Fruit fly (Drosophila melanogaster) whole organism, wandering third instar larva: ENCODE results near the gene CG9525.

Source experiments
- CrebA ChIP-seq: fragments of 200-800 bp; sonication (Bioruptor generic); optimal IDR thresholded peaks from 2 replicates; lab custom pipeline; 2016; ENCODE audit warnings: missing biosample characterization, mild to moderate bottlenecking, missing genetic modification characterization, borderline replicate concordance
- Dfd ChIP-seq: fragments of >200 bp; optimal IDR thresholded peaks from 2 replicates; lab custom pipeline; 2017; ENCODE audit warnings: missing biosample characterization, missing genetic modification characterization
- Hr78 ChIP-seq: fragments of >200 bp; optimal IDR thresholded peaks from 2 replicates; lab custom pipeline; 2017; ENCODE audit warnings: missing biosample characterization, missing genetic modification characterization
- Hr83 ChIP-seq: fragments of 200-300 bp; sonication (Bioruptor generic); optimal IDR thresholded peaks from 2 replicates; lab custom pipeline; 2016; ENCODE audit warnings: missing biosample characterization, mild to moderate bottlenecking, missing genetic modification characterization, moderate library complexity; ENCODE audit not compliant: poor library complexity, severe bottlenecking
- OdsH ChIP-seq: fragments of 200-800 bp; sonication (Bioruptor generic); optimal IDR thresholded peaks from 2 replicates; lab custom pipeline; 2016; ENCODE audit warnings: missing biosample characterization, mild to moderate bottlenecking, missing genetic modification characterization
- Sp1 ChIP-seq: fragments of 200-800 bp; sonication (Bioruptor generic); optimal IDR thresholded peaks from 3 replicates; lab custom pipeline; 2019; ENCODE audit warnings: missing biosample characterization, mild to moderate bottlenecking, missing genetic modification characterization, moderate library complexity
- br ChIP-seq: fragments of 200-800 bp; sonication (Bioruptor generic); optimal IDR thresholded peaks from 2 replicates; lab custom pipeline; 2016; ENCODE audit warnings: missing biosample characterization, missing genetic modification characterization
- foxo ChIP-seq, 2 experiments: fragments of 200-800 bp; sonication (Bioruptor generic); optimal IDR thresholded peaks; 2 replicates in 1 of 2; 3 replicates in 1 of 2; lab custom pipeline; 2016 to 2017; ENCODE audit warnings: missing biosample characterization in 2 of 2, missing genetic modification characterization in 2 of 2
- h ChIP-seq: fragments of 200-800 bp; sonication (Bioruptor generic); optimal IDR thresholded peaks from 3 replicates; lab custom pipeline; 2016; ENCODE audit warnings: missing biosample characterization, mild to moderate bottlenecking, missing genetic modification characterization
- pan ChIP-seq: fragments of >200 bp; optimal IDR thresholded peaks from 2 replicates; lab custom pipeline; 2017
- psq ChIP-seq: fragments of 200-800 bp; sonication (Bioruptor generic); optimal IDR thresholded peaks from 3 replicates; lab custom pipeline; 2017; ENCODE audit warnings: missing biosample characterization, mild to moderate bottlenecking, missing genetic modification characterization, moderate library complexity

- no peak for TF ChIP-seq psq (GFP tag; lab: Kevin White, UChicago)
- no peak for TF ChIP-seq pan (lab: Kevin White, UChicago)
- TF ChIP-seq CrebA: no peak
- no peak for TF ChIP-seq Dfd (GFP tag; lab: Kevin White, UChicago)
- TF ChIP-seq Sp1 (GFP tag; lab: Kevin White, UChicago): no peak
- no peak for TF ChIP-seq OdsH
- TF ChIP-seq Hr83 (GFP tag; lab: Kevin White, UChicago): no peak
- no peak for TF ChIP-seq br
- no peak for TF ChIP-seq foxo (GFP tag; optimal IDR thresholded peaks at IDR 0.05; lab: Kevin White, UChicago)
- no peak for TF ChIP-seq h
- no peak for TF ChIP-seq Hr78 (GFP tag; lab: Kevin White, UChicago)
Measured at dm6 chr2L:8980359-8980758, 18.2 kb upstream of the CG9525 start, which contains the start of gene CG18662.
